Worm (Caenorhabditis elegans) whole organism, L4 larva: ENCODE measurements around the gene unc-79.

Experiments
- Y5F2A.4 ChIP-seq: fragments of 200-800 bp; sonication (Bioruptor generic); optimal IDR thresholded peaks from 2 replicates; lab custom pipeline; 2018; ENCODE audit warnings: mild to moderate bottlenecking, missing genetic modification characterization, missing compliant biosample characterization
- fos-1 ChIP-seq: fragments of 150-350 bp; optimal IDR thresholded peaks from 2 replicates; lab custom pipeline; 2014; ENCODE audit warnings: missing biosample characterization, missing genetic modification characterization
- lin-39 ChIP-seq: fragments of 150-350 bp; optimal IDR thresholded peaks from 2 replicates; lab custom pipeline; 2014; ENCODE audit warnings: missing biosample characterization, missing genetic modification reagents, missing genetic modification characterization
- lsy-2 ChIP-seq, 2 experiments: fragments of 150-350 bp in 1 of 2; sonication (generic microtip) in 1 of 2; optimal IDR thresholded peaks; 2 replicates each; lab custom pipeline; 2014 to 2017; ENCODE audit warnings: missing biosample characterization in 2 of 2, missing genetic modification characterization in 2 of 2
- mdl-1 ChIP-seq, 2 experiments: fragments of 150-350 bp in 1 of 2; sonication (generic microtip) in 1 of 2; optimal IDR thresholded peaks; 2 replicates each; lab custom pipeline; 2014 to 2017; ENCODE audit warnings: missing biosample characterization in 2 of 2, missing genetic modification characterization in 2 of 2
- nhr-11 ChIP-seq: fragments of 150-350 bp; optimal IDR thresholded peaks from 2 replicates; lab custom pipeline; 2014; ENCODE audit warnings: missing biosample characterization, missing genetic modification characterization
- nhr-25 ChIP-seq: sonication (generic microtip); optimal IDR thresholded peaks from 2 replicates; lab custom pipeline; 2017; ENCODE audit warnings: missing genetic modification characterization, mild to moderate bottlenecking, missing compliant biosample characterization, antibody characterized with exemption, moderate library complexity, borderline replicate concordance; ENCODE audit not compliant: insufficient read depth
- nhr-28 ChIP-seq: fragments of 150-350 bp; optimal IDR thresholded peaks from 2 replicates; lab custom pipeline; 2014; ENCODE audit warnings: missing biosample characterization, missing genetic modification characterization
- pha-4 ChIP-seq, 2 experiments: fragments of 150-350 bp in 1 of 2; fragments of 200-800 bp in 1 of 2; sonication (Bioruptor generic) in 1 of 2; IDR thresholded peaks in 1 of 2; optimal IDR thresholded peaks in 1 of 2; 2 replicates each; pipeline versions ENCODE4 v1.3.6 to Lab custom; 2014 to 2022; ENCODE audit warnings: missing genetic modification characterization in 2 of 2, missing genetic modification reagents in 2 of 2, missing biosample characterization in 1 of 2, missing compliant biosample characterization in 1 of 2
- tra-1 ChIP-seq: fragments of 200-800 bp; sonication (Bioruptor generic); IDR thresholded peaks from 2 replicates; pipeline ENCODE4 v1.3.6; 2022; ENCODE audit warnings: missing genetic modification reagents, missing genetic modification characterization, missing compliant biosample characterization
- ztf-11 ChIP-seq: fragments of 150-350 bp; optimal IDR thresholded peaks from 2 replicates; lab custom pipeline; 2014; ENCODE audit warnings: missing biosample characterization, missing genetic modification characterization

DNA sequence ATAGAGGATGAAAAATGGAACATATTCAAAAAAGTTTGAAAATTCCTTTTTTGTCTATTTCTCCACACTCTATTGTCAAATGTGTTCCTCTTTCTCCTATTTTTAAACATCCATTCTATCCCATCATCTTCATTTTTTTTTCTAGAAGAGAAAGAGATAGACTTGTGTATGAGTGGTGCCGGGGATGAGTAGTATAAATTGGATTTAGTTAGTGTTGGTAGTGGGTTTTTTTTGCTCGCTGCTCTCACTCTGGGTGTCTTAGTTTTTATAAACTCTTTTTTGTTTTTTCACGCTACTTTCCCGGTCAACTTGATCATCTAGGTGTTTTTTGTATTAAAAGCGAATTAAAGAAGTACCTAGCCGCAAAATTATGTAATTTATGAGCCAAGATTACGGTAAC, 40.8 kb downstream of the unc-79 start:
- TF ChIP-seq lin-39: no peak
- no peak for TF ChIP-seq tra-1 (GFP tag; lab: Robert Waterston, UW)
- TF ChIP-seq pha-4 (GFP tag; IDR thresholded peaks at IDR 0.05; lab: Robert Waterston, UW): no peak
- TF ChIP-seq pha-4 (tag; optimal IDR thresholded peaks at IDR 0.05; lab: Kevin White, UChicago): no peak
- no peak for TF ChIP-seq nhr-11
- TF ChIP-seq mdl-1 (tag; optimal IDR thresholded peaks at IDR 0.05; lab: Kevin White, UChicago): no peak
- TF ChIP-seq Y5F2A.4 (GFP tag; lab: Kevin White, UChicago): no peak
- TF ChIP-seq fos-1: no peak
- TF ChIP-seq lsy-2 (tag; optimal IDR thresholded peaks at IDR 0.05; lab: Kevin White, UChicago): no peak
- no peak for TF ChIP-seq ztf-11 (tag; lab: Kevin White, UChicago)
- no peak for TF ChIP-seq nhr-28 (tag; lab: Kevin White, UChicago)
- TF ChIP-seq nhr-25: no peak
